Fruit fly (Drosophila melanogaster) S2 (cell line): ENCODE results near the gene CG3552.

Source experiments
- CG8478 ChIP-seq: fragments of >200 bp; optimal IDR thresholded peaks from 2 replicates; lab custom pipeline; 2018
- CTCF ChIP-seq, 2 experiments: fragments of >200 bp; optimal IDR thresholded peaks; 2 replicates each; lab custom pipeline; 2018

dm6 chr3L:9490432-9490831 is 34.3 kb downstream of the CG3552 start:
- no peak for TF ChIP-seq CTCF (optimal IDR thresholded peaks at IDR 0.05; lab: Kevin White, UChicago)
- TF ChIP-seq CG8478 (lab: Kevin White, UChicago) = no peak
